Fruit fly (Drosophila melanogaster) whole organism, embryonic: Measurements from ENCODE around the gene yin.

Experiments
- Ada2b ChIP-seq: fragments of 200-800 bp; sonication (Bioruptor generic); IDR thresholded peaks from 2 replicates; pipeline ENCODE4 v1.3.6; 2022; ENCODE audit warnings: missing biosample characterization, missing genetic modification characterization
- Adf1 ChIP-seq: fragments of 200-800 bp; sonication (Bioruptor generic); IDR thresholded peaks from 2 replicates; pipeline ENCODE4 v1.3.6; 2022; ENCODE audit warnings: missing biosample characterization, missing genetic modification characterization
- CG1233 ChIP-seq: fragments of 200-800 bp; sonication (Bioruptor generic); optimal IDR thresholded peaks from 4 replicates; lab custom pipeline; 2018; ENCODE audit warnings: missing biosample characterization, mild to moderate bottlenecking, missing genetic modification characterization
- CG14965 ChIP-seq: fragments of 200-800 bp; sonication (Bioruptor generic); optimal IDR thresholded peaks from 2 replicates; lab custom pipeline; 2016; ENCODE audit warnings: missing biosample characterization, missing genetic modification characterization, borderline replicate concordance
- CG15269 ChIP-seq: fragments of 200-800 bp; sonication (Bioruptor generic); optimal IDR thresholded peaks from 2 replicates; lab custom pipeline; 2018; ENCODE audit warnings: missing biosample characterization, mild to moderate bottlenecking, missing genetic modification characterization, moderate library complexity
- CG1603 ChIP-seq: fragments of 200-800 bp; sonication (Bioruptor generic); optimal IDR thresholded peaks from 2 replicates; lab custom pipeline; 2019; ENCODE audit warnings: missing biosample characterization, mild to moderate bottlenecking, missing genetic modification characterization, moderate library complexity
- CG17359 ChIP-seq: fragments of 200-800 bp; sonication (Bioruptor generic); optimal IDR thresholded peaks from 3 replicates; lab custom pipeline; 2018; ENCODE audit warnings: missing biosample characterization, mild to moderate bottlenecking, missing genetic modification characterization, moderate library complexity
- CG17568 ChIP-seq: fragments of 200-800 bp; sonication (Bioruptor generic); optimal IDR thresholded peaks from 2 replicates; lab custom pipeline; 2018; ENCODE audit warnings: missing biosample characterization, mild to moderate bottlenecking, missing genetic modification characterization, moderate library complexity
- CG18476 ChIP-seq: fragments of 200-800 bp; sonication (Bioruptor generic); optimal IDR thresholded peaks from 2 replicates; lab custom pipeline; 2016; ENCODE audit warnings: missing biosample characterization, mild to moderate bottlenecking, missing genetic modification characterization
- CG2678 ChIP-seq: fragments of 200-800 bp; sonication (Bioruptor generic); optimal IDR thresholded peaks from 3 replicates; lab custom pipeline; 2019; ENCODE audit warnings: missing biosample characterization, mild to moderate bottlenecking, missing genetic modification characterization, moderate library complexity
- CG2712 ChIP-seq: fragments of 200-800 bp; optimal IDR thresholded peaks from 3 replicates; lab custom pipeline; 2019; ENCODE audit warnings: missing biosample characterization, mild to moderate bottlenecking, missing genetic modification characterization, moderate library complexity
- CG31441 ChIP-seq: fragments of 200-800 bp; sonication (Bioruptor generic); IDR thresholded peaks from 2 replicates; pipeline ENCODE4 v1.3.6; 2022; ENCODE audit warnings: missing biosample characterization, missing genetic modification characterization
- CG32767 ChIP-seq: fragments of 200-800 bp; sonication (Bioruptor generic); IDR thresholded peaks from 2 replicates; pipeline ENCODE4 v1.3.6; 2022; ENCODE audit warnings: missing biosample characterization, missing genetic modification characterization
- CG32772 ChIP-seq: fragments of 200-800 bp; sonication (Bioruptor generic); IDR thresholded peaks from 2 replicates; pipeline ENCODE4 v1.3.6; 2022; ENCODE audit warnings: missing biosample characterization, missing genetic modification characterization
- CG34224 ChIP-seq: fragments of 200-800 bp; sonication (Bioruptor generic); IDR thresholded peaks from 3 replicates; pipeline ENCODE4 v1.3.6; 2022; ENCODE audit warnings: missing biosample characterization, missing genetic modification characterization; ENCODE audit not compliant: partially characterized antibody
- CG4282 ChIP-seq: fragments of 200-800 bp; sonication (Bioruptor generic); optimal IDR thresholded peaks from 2 replicates; lab custom pipeline; 2016; ENCODE audit warnings: missing biosample characterization, missing genetic modification characterization
- CG4617 ChIP-seq: fragments of 200-800 bp; sonication (Bioruptor generic); optimal IDR thresholded peaks from 3 replicates; lab custom pipeline; 2016; ENCODE audit warnings: missing biosample characterization, missing genetic modification characterization, borderline replicate concordance
- CG6765 ChIP-seq: fragments of 200-800 bp; sonication (Bioruptor generic); optimal IDR thresholded peaks from 3 replicates; lab custom pipeline; 2017; ENCODE audit warnings: missing biosample characterization, mild to moderate bottlenecking, missing genetic modification characterization
- CG8388 ChIP-seq: fragments of 200-800 bp; sonication (Bioruptor generic); optimal IDR thresholded peaks from 2 replicates; lab custom pipeline; 2019; ENCODE audit warnings: missing biosample characterization, mild to moderate bottlenecking, missing genetic modification characterization, moderate library complexity
- CG9727 ChIP-seq: fragments of 200-800 bp; sonication (Bioruptor generic); optimal IDR thresholded peaks from 3 replicates; lab custom pipeline; 2017; ENCODE audit warnings: missing biosample characterization, mild to moderate bottlenecking, missing genetic modification characterization
- Dek ChIP-seq: fragments of 200-800 bp; sonication (Bioruptor generic); optimal IDR thresholded peaks from 3 replicates; lab custom pipeline; 2019; ENCODE audit warnings: missing biosample characterization, mild to moderate bottlenecking, missing genetic modification characterization, moderate library complexity
- Doc3 ChIP-seq: fragments of 200-800 bp; sonication (Bioruptor generic); IDR thresholded peaks from 3 replicates; pipeline ENCODE4 v1.3.6; 2022; ENCODE audit warnings: missing biosample characterization, missing genetic modification characterization; ENCODE audit not compliant: partially characterized antibody
- Fer3 ChIP-seq: fragments of 200-800 bp; sonication (Bioruptor generic); optimal IDR thresholded peaks from 2 replicates; lab custom pipeline; 2018; ENCODE audit warnings: missing biosample characterization, mild to moderate bottlenecking, missing genetic modification characterization, moderate library complexity
- GATAe ChIP-seq: fragments of 200-800 bp; sonication (Bioruptor generic); conservative IDR thresholded peaks from 2 replicates; pipeline ENCODE4 v1.3.6; 2022; ENCODE audit warnings: missing biosample characterization, missing genetic modification characterization
- Pdp1 ChIP-seq, 2 experiments: fragments of 200-800 bp; sonication (Bioruptor generic); optimal IDR thresholded peaks; 3 replicates each; lab custom pipeline; 2016; ENCODE audit warnings: missing biosample characterization in 2 of 2, missing genetic modification characterization in 2 of 2, mild to moderate bottlenecking in 1 of 2, moderate library complexity in 1 of 2
- Taf1 ChIP-seq: fragments of 200-800 bp; sonication (Bioruptor generic); IDR thresholded peaks from 2 replicates; pipeline ENCODE4 v1.3.6; 2022; ENCODE audit warnings: missing biosample characterization, missing genetic modification characterization
- Trl ChIP-seq, 3 experiments: fragments of >200 bp in 2 of 3; fragments of 200-800 bp in 1 of 3; sonication (Bioruptor generic) in 1 of 3; optimal IDR thresholded peaks; 2 replicates in 1 of 3; 3 replicates in 2 of 3; lab custom pipeline; 2016 to 2017; ENCODE audit warnings: missing biosample characterization in 1 of 3, missing genetic modification characterization in 1 of 3
- Xrp1 ChIP-seq: fragments of 200-800 bp; sonication (Bioruptor generic); IDR thresholded peaks from 2 replicates; pipeline ENCODE4 v1.3.6; 2022; ENCODE audit warnings: missing biosample characterization, missing genetic modification characterization
- ase ChIP-seq: fragments of 200-800 bp; sonication (Bioruptor generic); IDR thresholded peaks from 3 replicates; pipeline ENCODE4 v1.3.6; 2022; ENCODE audit warnings: missing biosample characterization, missing genetic modification characterization
- ash1 ChIP-seq: fragments of 200-800 bp; sonication (Bioruptor generic); optimal IDR thresholded peaks from 2 replicates; lab custom pipeline; 2018; ENCODE audit warnings: missing biosample characterization, mild to moderate bottlenecking, missing genetic modification characterization
- ato ChIP-seq: fragments of 200-800 bp; sonication (Bioruptor generic); IDR thresholded peaks from 2 replicates; pipeline ENCODE4 v1.3.6; 2022; ENCODE audit warnings: missing biosample characterization, missing genetic modification characterization; ENCODE audit not compliant: partially characterized antibody
- bowl ChIP-seq: fragments of 200-800 bp; sonication (Bioruptor generic); IDR thresholded peaks from 2 replicates; pipeline ENCODE4 v1.3.6; 2022; ENCODE audit warnings: missing biosample characterization, missing genetic modification characterization
- chif ChIP-seq, 2 experiments: fragments of 200-800 bp; sonication (Bioruptor generic); optimal IDR thresholded peaks; 3 replicates each; lab custom pipeline; 2016; ENCODE audit warnings: missing biosample characterization in 2 of 2, missing genetic modification characterization in 2 of 2
- disco-r ChIP-seq: fragments of 200-800 bp; sonication (Bioruptor generic); optimal IDR thresholded peaks from 2 replicates; lab custom pipeline; 2016; ENCODE audit warnings: missing biosample characterization, missing genetic modification characterization
- dpn ChIP-seq, 2 experiments: fragments of 200-800 bp; sonication (Bioruptor generic); optimal IDR thresholded peaks; 3 replicates each; lab custom pipeline; 2016; ENCODE audit warnings: missing biosample characterization in 2 of 2, missing genetic modification characterization in 2 of 2
- gcm ChIP-seq: fragments of 200-800 bp; sonication (Bioruptor generic); optimal IDR thresholded peaks from 2 replicates; lab custom pipeline; 2019; ENCODE audit warnings: missing biosample characterization, mild to moderate bottlenecking, missing genetic modification characterization, moderate library complexity
- grn ChIP-seq: fragments of 200-800 bp; sonication (Bioruptor generic); optimal IDR thresholded peaks from 3 replicates; lab custom pipeline; 2017; ENCODE audit warnings: missing biosample characterization, missing genetic modification characterization
- h ChIP-seq: fragments of >200 bp; optimal IDR thresholded peaks from 2 replicates; lab custom pipeline; 2017
- her ChIP-seq: fragments of 200-800 bp; sonication (Bioruptor generic); optimal IDR thresholded peaks from 2 replicates; lab custom pipeline; 2016; ENCODE audit warnings: missing biosample characterization, missing genetic modification characterization
- kni ChIP-seq: fragments of 200-800 bp; sonication (Bioruptor generic); optimal IDR thresholded peaks from 3 replicates; lab custom pipeline; 2017; ENCODE audit warnings: mild to moderate bottlenecking, missing biosample characterization, missing genetic modification reagents, missing genetic modification characterization
- lilli ChIP-seq: fragments of 200-800 bp; sonication (Bioruptor generic); optimal IDR thresholded peaks from 3 replicates; lab custom pipeline; 2016; ENCODE audit warnings: missing biosample characterization, missing genetic modification characterization
- mld ChIP-seq: fragments of 200-800 bp; sonication (Bioruptor generic); IDR thresholded peaks from 3 replicates; pipeline ENCODE4 v1.3.6; 2022; ENCODE audit warnings: missing biosample characterization, missing genetic modification characterization; ENCODE audit not compliant: partially characterized antibody
- odd ChIP-seq: fragments of 200-800 bp; sonication (Bioruptor generic); optimal IDR thresholded peaks from 2 replicates; lab custom pipeline; 2017; ENCODE audit warnings: missing biosample characterization, mild to moderate bottlenecking, missing genetic modification characterization
- p53 ChIP-seq: fragments of 200-800 bp; sonication (Bioruptor generic); optimal IDR thresholded peaks from 2 replicates; lab custom pipeline; 2016; ENCODE audit warnings: missing biosample characterization, missing genetic modification characterization
- ranshi ChIP-seq: fragments of 200-800 bp; sonication (Bioruptor generic); IDR thresholded peaks from 2 replicates; pipeline ENCODE4 v1.3.6; 2022; ENCODE audit warnings: missing biosample characterization, missing genetic modification characterization
- sqz ChIP-seq: fragments of 200-800 bp; sonication (Bioruptor generic); optimal IDR thresholded peaks from 3 replicates; lab custom pipeline; 2018; ENCODE audit warnings: missing biosample characterization, mild to moderate bottlenecking, missing genetic modification characterization
- tap ChIP-seq: fragments of 200-800 bp; optimal IDR thresholded peaks from 3 replicates; lab custom pipeline; 2019; ENCODE audit warnings: missing biosample characterization, mild to moderate bottlenecking, missing genetic modification characterization, moderate library complexity
- tup ChIP-seq: fragments of 200-800 bp; sonication (Bioruptor generic); optimal IDR thresholded peaks from 2 replicates; lab custom pipeline; 2016; ENCODE audit warnings: missing biosample characterization, mild to moderate bottlenecking, missing genetic modification characterization, moderate library complexity
- twi ChIP-seq: fragments of 200-800 bp; optimal IDR thresholded peaks from 2 replicates; lab custom pipeline; 2019; ENCODE audit warnings: missing biosample characterization, mild to moderate bottlenecking, missing genetic modification characterization, moderate library complexity
- vfl ChIP-seq: fragments of 200-800 bp; sonication (Bioruptor generic); optimal IDR thresholded peaks from 2 replicates; lab custom pipeline; 2016; ENCODE audit warnings: missing biosample characterization, missing genetic modification characterization
- zen ChIP-seq: fragments of 200-800 bp; sonication (Bioruptor generic); optimal IDR thresholded peaks from 3 replicates; lab custom pipeline; 2018; ENCODE audit warnings: missing biosample characterization, mild to moderate bottlenecking, missing genetic modification characterization, moderate library complexity

The yin gene

dm6 chrX:3837628-3838027 is 34.1 kb downstream of the yin start (continued):
- TF ChIP-seq chif (GFP tag; optimal IDR thresholded peaks at IDR 0.05; lab: Kevin White, UChicago): peak in 1 of 2 experiments; percentile 25
- no peak for TF ChIP-seq ato (GFP tag; lab: Robert Waterston, UW)
- no peak for TF ChIP-seq vfl
- TF ChIP-seq CG1233: no peak
- no peak for TF ChIP-seq her (GFP tag; lab: Kevin White, UChicago)
- no peak for TF ChIP-seq ash1
- TF ChIP-seq odd: no peak
- no peak for TF ChIP-seq sqz
- no peak for TF ChIP-seq Ada2b (GFP tag; lab: Robert Waterston, UW)
- no peak for TF ChIP-seq CG4617 (GFP tag; lab: Kevin White, UChicago)
- TF ChIP-seq tap: no peak
- no peak for TF ChIP-seq GATAe (GFP tag; lab: Robert Waterston, UW)
- TF ChIP-seq CG32772 (GFP tag; lab: Robert Waterston, UW): no peak
- no peak for TF ChIP-seq gcm (GFP tag; lab: Kevin White, UChicago)
- TF ChIP-seq grn: peak; percentile 39
- no peak for TF ChIP-seq lilli
- TF ChIP-seq CG17568 (GFP tag; lab: Kevin White, UChicago): no peak
- TF ChIP-seq CG31441 (GFP tag; lab: Robert Waterston, UW): no peak
- no peak for TF ChIP-seq Adf1
- TF ChIP-seq CG2712 (tag; lab: Kevin White, UChicago): peak; percentile 10
- TF ChIP-seq Pdp1 (GFP tag; optimal IDR thresholded peaks at IDR 0.05; lab: Kevin White, UChicago): peak in 1 of 2 experiments; percentile 44
- TF ChIP-seq CG1603: peak; percentile 3
- no peak for TF ChIP-seq Trl (optimal IDR thresholded peaks at IDR 0.05; lab: Kevin White, UChicago)
- no peak for TF ChIP-seq Trl (GFP tag; optimal IDR thresholded peaks at IDR 0.05; lab: Kevin White, UChicago)
- no peak for TF ChIP-seq CG2678 (tag; lab: Kevin White, UChicago)
- TF ChIP-seq CG9727 (GFP tag; lab: Kevin White, UChicago): peak; percentile 4
- TF ChIP-seq CG18476 (GFP tag; lab: Kevin White, UChicago): peak; percentile 95
- no peak for TF ChIP-seq CG32767 (GFP tag; lab: Robert Waterston, UW)
- peak; percentile 30 for TF ChIP-seq zen (tag; lab: Kevin White, UChicago)
- TF ChIP-seq Fer3 (tag; lab: Kevin White, UChicago): no peak
- peak; percentile 38 for TF ChIP-seq twi (tag; lab: Kevin White, UChicago)
- TF ChIP-seq bowl (GFP tag; lab: Robert Waterston, UW): no peak
- no peak for TF ChIP-seq h (lab: Kevin White, UChicago)
- TF ChIP-seq Dek: no peak
- TF ChIP-seq CG6765: no peak
- peak; percentile 48 for TF ChIP-seq kni (GFP tag; lab: Kevin White, UChicago)
- 0 out of 2 replicates have a peak, but pooled peaks have one; percentile 16 for TF ChIP-seq Xrp1 (GFP tag; lab: Robert Waterston, UW)
- no peak for TF ChIP-seq ase (GFP tag; lab: Robert Waterston, UW)
- TF ChIP-seq CG4282: no peak
- TF ChIP-seq CG14965 (GFP tag; lab: Kevin White, UChicago): no peak
- TF ChIP-seq CG15269: no peak
- TF ChIP-seq CG8388 (GFP tag; lab: Kevin White, UChicago): no peak
- TF ChIP-seq p53 (GFP tag; lab: Kevin White, UChicago): no peak
- TF ChIP-seq Taf1 (GFP tag; lab: Robert Waterston, UW): no peak
- no peak for TF ChIP-seq dpn (GFP tag; optimal IDR thresholded peaks at IDR 0.05; lab: Kevin White, UChicago)
- TF ChIP-seq CG34224 (GFP tag; lab: Robert Waterston, UW): no peak
- TF ChIP-seq CG17359: no peak
- no peak for TF ChIP-seq mld
- TF ChIP-seq ranshi (GFP tag; lab: Robert Waterston, UW): no peak
- no peak for TF ChIP-seq tup
- no peak for TF ChIP-seq disco-r (GFP tag; lab: Kevin White, UChicago)
- no peak for TF ChIP-seq Doc3
